Worm (Caenorhabditis elegans) whole organism, L1 larva: ENCODE data around the gene dyf-3.

Experiments
- C04F5.9 ChIP-seq: sonication (generic microtip); optimal IDR thresholded peaks from 2 replicates; lab custom pipeline; 2016; ENCODE audit warnings: missing genetic modification characterization, missing compliant biosample characterization
- blmp-1 ChIP-seq: fragments of 150-350 bp; optimal IDR thresholded peaks from 2 replicates; lab custom pipeline; 2014; ENCODE audit warnings: missing biosample characterization, missing genetic modification characterization
- ceh-8 ChIP-seq: fragments of 200-800 bp; sonication (Bioruptor generic); optimal IDR thresholded peaks from 2 replicates; lab custom pipeline; 2018; ENCODE audit warnings: mild to moderate bottlenecking, missing genetic modification characterization, moderate library complexity, missing compliant biosample characterization
- ceh-82 ChIP-seq, 3 experiments: fragments of 150-350 bp in 1 of 3; sonication (generic microtip) in 2 of 3; optimal IDR thresholded peaks; 2 replicates each; lab custom pipeline; 2014 to 2017; ENCODE audit warnings: missing biosample characterization in 3 of 3, missing genetic modification characterization in 3 of 3
- dsc-1 ChIP-seq: sonication (generic microtip); optimal IDR thresholded peaks from 2 replicates; lab custom pipeline; 2016; ENCODE audit warnings: mild to moderate bottlenecking, missing genetic modification characterization, missing compliant biosample characterization
- efl-1 ChIP-seq, 4 experiments: fragments of 150-350 bp; optimal IDR thresholded peaks in 3 of 4; peaks in 1 of 4; 1 replicate in 1 of 4; 2 replicates in 3 of 4; lab custom pipeline; 2014; ENCODE audit warnings: missing biosample characterization in 2 of 4, missing genetic modification characterization in 2 of 4, missing genetic modification reagents in 2 of 4
- hlh-4 ChIP-seq: sonication (generic microtip); optimal IDR thresholded peaks from 2 replicates; lab custom pipeline; 2016; ENCODE audit warnings: mild to moderate bottlenecking, missing genetic modification characterization, missing compliant biosample characterization
- lin-14 ChIP-seq: fragments of 200-800 bp; sonication (Bioruptor generic); optimal IDR thresholded peaks from 2 replicates; lab custom pipeline; 2018; ENCODE audit warnings: mild to moderate bottlenecking, missing genetic modification characterization, moderate library complexity, missing compliant biosample characterization
- lsy-2 ChIP-seq, 2 experiments: fragments of 150-350 bp; optimal IDR thresholded peaks; 2 replicates each; lab custom pipeline; 2014; ENCODE audit warnings: missing biosample characterization in 2 of 2, missing genetic modification characterization in 2 of 2
- nhr-84 ChIP-seq: sonication (generic microtip); optimal IDR thresholded peaks from 2 replicates; lab custom pipeline; 2017; ENCODE audit warnings: missing biosample characterization, missing genetic modification characterization
- nhr-85 ChIP-seq: sonication (generic microtip); peaks from one replicate; lab custom pipeline; 2016; ENCODE audit warnings: missing genetic modification characterization, inconsistent platforms, missing compliant biosample characterization
- skn-1 ChIP-seq: fragments of 150-350 bp; optimal IDR thresholded peaks from 2 replicates; lab custom pipeline; 2014; ENCODE audit warnings: missing biosample characterization, missing genetic modification characterization
- sox-4 ChIP-seq: sonication (generic microtip); optimal IDR thresholded peaks from 2 replicates; lab custom pipeline; 2016; ENCODE audit warnings: missing genetic modification characterization, missing compliant biosample characterization
- swsn-7 ChIP-seq: sonication (generic microtip); optimal IDR thresholded peaks from 2 replicates; lab custom pipeline; 2016; ENCODE audit warnings: missing genetic modification characterization, missing compliant biosample characterization
- tbx-2 ChIP-seq: sonication (generic microtip); optimal IDR thresholded peaks from 2 replicates; lab custom pipeline; 2016; ENCODE audit warnings: missing genetic modification characterization, missing compliant biosample characterization
- unc-130 ChIP-seq: fragments of 150-350 bp; optimal IDR thresholded peaks from 2 replicates; lab custom pipeline; 2017; ENCODE audit warnings: missing biosample characterization, missing genetic modification characterization, inconsistent platforms
- unc-62 ChIP-seq: fragments of 150-350 bp; optimal IDR thresholded peaks from 2 replicates; lab custom pipeline; 2014; ENCODE audit warnings: missing biosample characterization, missing genetic modification reagents, missing genetic modification characterization

The dyf-3 gene

DNA sequence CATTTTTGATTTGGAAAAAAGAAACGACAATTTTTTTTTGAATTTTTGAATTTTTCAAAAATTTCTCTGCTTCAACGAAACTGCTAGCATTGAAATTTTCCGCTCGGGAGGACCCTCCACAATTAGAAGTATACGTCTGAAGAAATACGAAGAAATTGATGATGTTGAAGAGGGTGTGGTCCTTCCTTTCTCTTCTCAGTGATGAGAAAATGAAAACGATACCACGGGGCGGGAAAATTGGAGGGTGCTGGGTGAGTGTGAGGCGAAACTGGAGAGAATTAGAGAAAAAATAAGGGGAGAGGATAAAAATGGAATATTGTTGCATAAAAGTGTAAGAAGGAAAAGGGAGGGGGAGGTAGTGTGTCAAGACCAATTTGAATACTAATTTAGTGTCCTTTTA, 47.0 kb downstream of the dyf-3 start:
- TF ChIP-seq blmp-1 (peak; percentile 90), ceh-82 (tag; optimal IDR thresholded peaks at IDR 0.05; lab: Kevin White, UChicago) (peak in 1 of 3 experiments; percentile 16), tbx-2 (tag; lab: Kevin White, UChicago) (no peak), nhr-85 (tag; lab: Kevin White, UChicago) (peak; percentile 55), lin-14 (peak; percentile 28)

DNA sequence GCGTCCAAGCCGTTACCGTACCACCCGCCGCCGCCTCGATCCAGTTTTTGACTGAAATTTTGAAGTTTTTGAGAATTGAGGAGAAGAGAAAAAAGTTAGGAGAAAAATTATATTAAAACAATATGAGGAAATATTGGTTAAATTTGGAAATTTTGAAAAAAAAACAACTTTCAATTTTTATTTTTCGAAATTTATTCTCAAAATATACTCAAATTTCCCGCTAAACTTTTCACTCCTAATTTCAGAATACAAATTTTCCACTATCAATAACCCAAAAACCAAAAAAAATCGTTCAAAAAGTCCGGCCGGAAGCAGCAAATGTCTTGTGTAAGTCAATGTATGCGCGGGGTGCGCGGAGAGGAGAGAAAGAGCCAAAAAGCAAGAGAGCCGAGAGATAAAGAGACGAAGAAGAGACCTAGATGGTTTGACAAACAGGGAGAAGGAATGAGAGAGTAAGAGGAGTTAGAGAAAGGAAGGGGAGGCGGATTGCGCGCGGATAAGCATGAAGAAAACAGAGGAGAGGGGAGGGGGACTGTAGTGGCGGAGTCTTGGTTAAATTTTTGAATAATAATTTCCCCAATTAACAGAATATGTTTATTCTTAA, 49.0 kb downstream of the dyf-3 start, which contains the start of gene elks-1:
Gene elks-1 (minus strand): TSS at position 51 of the 604 bp plus-strand sequence.
- TF ChIP-seq sox-4 (no peak), swsn-7 (tag; lab: Kevin White, UChicago) (no peak), C04F5.9 (tag; lab: Kevin White, UChicago) (no peak), skn-1 (no peak), ceh-82 (tag; optimal IDR thresholded peaks at IDR 0.05; lab: Kevin White, UChicago) (peak in 1 of 3 experiments; percentile 32), unc-62 (GFP tag; lab: Kevin White, UChicago) (no peak), unc-130 (tag; lab: Kevin White, UChicago) (no peak), efl-1 (optimal IDR thresholded peaks at IDR 0.05; lab: Kevin White, UChicago) (peak; percentile 42 to 57), efl-1 (GFP tag; optimal IDR thresholded peaks at IDR 0.05 in 1 of 2; lab: Kevin White, UChicago) (peak in 1 of 2 experiments; percentile 75), blmp-1 (peak; percentile 7), dsc-1 (tag; lab: Kevin White, UChicago) (no peak), nhr-85 (tag; lab: Kevin White, UChicago) (no peak), nhr-84 (tag; lab: Kevin White, UChicago) (no peak), lsy-2 (tag; optimal IDR thresholded peaks at IDR 0.05; lab: Kevin White, UChicago) (peak in 1 of 2 experiments; percentile 21), lin-14 (peak; percentile 19)
- TF ChIP-seq, all 84 proteins: peak for 5

DNA sequence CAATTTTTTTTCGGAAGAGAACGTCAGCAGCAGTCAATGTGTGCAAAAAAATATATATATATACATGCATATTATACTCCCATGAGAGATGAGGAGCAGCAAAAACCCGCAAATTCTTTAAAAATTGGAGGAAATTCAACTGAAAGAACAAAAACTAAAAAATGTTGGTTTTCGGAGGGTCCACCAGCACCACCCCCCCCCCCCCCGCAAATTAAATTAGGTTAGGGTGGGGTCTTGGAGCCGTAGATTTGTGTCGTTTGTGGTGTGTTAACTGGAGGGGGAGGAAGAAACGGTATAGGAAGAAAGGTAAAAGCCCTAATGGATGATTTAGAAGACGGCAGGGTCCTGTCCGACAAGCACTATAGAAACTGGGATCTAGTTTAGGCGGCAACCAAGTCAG, 50.7 kb downstream of the dyf-3 start:
- TF ChIP-seq efl-1 (optimal IDR thresholded peaks at IDR 0.05; lab: Kevin White, UChicago): no peak
- peak in 1 of 2 experiments; percentile 41 for TF ChIP-seq efl-1 (GFP tag; optimal IDR thresholded peaks at IDR 0.05 in 1 of 2; lab: Kevin White, UChicago)
- peak; percentile 1 for TF ChIP-seq lin-14
- TF ChIP-seq hlh-4 (tag; lab: Kevin White, UChicago): no peak
- TF ChIP-seq ceh-8 (GFP tag; lab: Kevin White, UChicago): peak; percentile 83
